Worm (Caenorhabditis elegans): ENCODE measurements around the gene F13C5.3.

Gene F13C5.3

DNA sequence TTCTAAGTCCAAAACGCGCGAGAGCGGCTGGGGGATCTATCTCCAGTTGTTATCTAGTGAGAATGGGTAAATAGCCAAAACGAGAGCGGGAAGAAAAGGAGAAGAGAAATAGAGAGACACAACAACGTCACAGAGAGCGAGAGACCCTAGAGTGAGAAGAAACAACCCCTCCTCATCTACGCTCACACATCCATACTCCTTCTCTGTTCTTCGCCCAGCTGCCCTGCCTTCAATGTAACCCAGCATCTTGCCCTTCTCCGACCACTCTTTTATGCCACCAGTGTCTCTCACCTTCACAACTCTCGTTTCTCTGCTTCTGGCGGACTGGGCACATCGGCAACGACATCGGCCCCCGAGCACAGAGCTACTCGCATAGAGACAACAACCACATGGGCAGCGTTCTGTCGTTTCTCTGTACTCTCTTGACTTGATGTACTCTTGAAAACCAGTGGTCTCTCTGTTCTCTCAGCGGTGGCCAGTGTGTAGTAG, 6.1 kb downstream of the F13C5.3 start (continued):
- TF ChIP-seq fkh-4 (tag; optimal IDR thresholded peaks at IDR 0.05; ENCODE audit: borderline replicate concordance) (no peak), ces-1 (GFP tag; optimal IDR thresholded peaks at IDR 0.05) (peak; percentile 39), pax-3 (tag; optimal IDR thresholded peaks at IDR 0.05) (peak; percentile 49), ceh-82 (tag; optimal IDR thresholded peaks at IDR 0.05) (peak; percentile 23 to 88 (median 61)), pag-3 (tag; optimal IDR thresholded peaks at IDR 0.05; ENCODE audit: borderline replicate concordance, insufficient read depth) (peak; percentile 88), grh-1 (GFP tag; IDR thresholded peaks at IDR 0.05) (0 out of 2 replicates have a peak, but pooled peaks have one; percentile 21), ama-1 (optimal IDR thresholded peaks at IDR 0.05) (no peak), C34B4.2 (tag; optimal IDR thresholded peaks at IDR 0.05) (no peak), nhr-20 (tag; optimal IDR thresholded peaks at IDR 0.05) (peak; percentile 87), rnt-1 (tag; optimal IDR thresholded peaks at IDR 0.05) (peak; percentile 69), C16A3.4 (tag; optimal IDR thresholded peaks at IDR 0.05) (peak; percentile 88), elt-2 (tag; optimal IDR thresholded peaks at IDR 0.05) (peak; percentile 37), nhr-85 (tag) (peak; percentile 69), unc-30 (tag; optimal IDR thresholded peaks at IDR 0.05) (no peak), pqm-1 (tag; optimal IDR thresholded peaks at IDR 0.05) (no peak), unc-130 (tag; optimal IDR thresholded peaks at IDR 0.05) (peak; percentile 38), unc-62 (GFP tag; optimal IDR thresholded peaks at IDR 0.05) (no peak), tbx-2 (tag; optimal IDR thresholded peaks at IDR 0.05) (peak; percentile 90), nhr-71 (tag; optimal IDR thresholded peaks at IDR 0.05) (peak; percentile 90), mab-9 (GFP tag; IDR thresholded peaks at IDR 0.05) (0 out of 2 replicates have a peak, but pooled peaks have one; percentile 6), sup-37 (GFP tag; optimal IDR thresholded peaks at IDR 0.05) (no peak), lin-39 (tag; optimal IDR thresholded peaks at IDR 0.05) (no peak), efl-3 (GFP tag; optimal IDR thresholded peaks at IDR 0.05) (no peak), unc-86 (tag; optimal IDR thresholded peaks at IDR 0.05) (peak; percentile 91), lin-14 (GFP tag; optimal IDR thresholded peaks at IDR 0.05) (peak; percentile 99), fkh-8 (tag; optimal IDR thresholded peaks at IDR 0.05) (peak; percentile 93), nhr-76 (tag; optimal IDR thresholded peaks at IDR 0.05) (no peak), dpl-1 (GFP tag; optimal IDR thresholded peaks at IDR 0.05) (peak; percentile 24 to 36 (median 28)), ztf-4 (tag; optimal IDR thresholded peaks at IDR 0.05) (peak; percentile 68), C04F5.9 (tag; optimal IDR thresholded peaks at IDR 0.05) (no peak), lin-15B (tag; optimal IDR thresholded peaks at IDR 0.05) (no peak), lin-35 (GFP tag; optimal IDR thresholded peaks at IDR 0.05) (peak; percentile 58 to 70), nhr-90 (tag; optimal IDR thresholded peaks at IDR 0.05; ENCODE audit: poor library complexity) (peak; percentile 66), lsy-2 (tag; optimal IDR thresholded peaks at IDR 0.05) (peak; percentile 47 to 82), egl-13 (tag; optimal IDR thresholded peaks at IDR 0.05) (peak; percentile 85), xbp-1 (tag; optimal IDR thresholded peaks at IDR 0.05) (peak; percentile 77), efl-1 (optimal IDR thresholded peaks at IDR 0.05) (peak; percentile 43 to 63), efl-1 (GFP tag; optimal IDR thresholded peaks at IDR 0.05 in 1 of 2) (peak in 1 of 2 experiments; percentile 95), snu-23 (GFP tag; optimal IDR thresholded peaks at IDR 0.05) (peak; percentile 89), sptf-1 (tag; optimal IDR thresholded peaks at IDR 0.05) (no peak), vab-15 (tag; optimal IDR thresholded peaks at IDR 0.05) (no peak), nhr-12 (tag; optimal IDR thresholded peaks at IDR 0.05) (no peak), zag-1 (tag; optimal IDR thresholded peaks at IDR 0.05) (peak; percentile 56), snpc-4 (tag; optimal IDR thresholded peaks at IDR 0.05) (peak; percentile 60), nhr-84 (tag; optimal IDR thresholded peaks at IDR 0.05) (no peak), ceh-90 (tag; optimal IDR thresholded peaks at IDR 0.05) (no peak), ceh-88 (GFP tag; IDR thresholded peaks at IDR 0.05) (no peak), skn-1 (tag; optimal IDR thresholded peaks at IDR 0.05) (peak; percentile 85), zip-4 (GFP tag; optimal IDR thresholded peaks at IDR 0.05) (no peak), hpl-2 (GFP tag; optimal IDR thresholded peaks at IDR 0.05) (no peak), Y116A8C.19 (tag; optimal IDR thresholded peaks at IDR 0.05; ENCODE audit: borderline replicate concordance) (peak; percentile 23), mef-2 (tag; optimal IDR thresholded peaks at IDR 0.05) (peak; percentile 45), blmp-1 (tag; optimal IDR thresholded peaks at IDR 0.05) (peak; percentile 52)
